Fruit fly (Drosophila melanogaster) whole organism, embryonic: ENCODE results near the gene RunxB.

Experiments used
- Aef1 ChIP-seq: fragments of 200-800 bp; sonication (Bioruptor generic); IDR thresholded peaks from 3 replicates; pipeline ENCODE4 v1.3.6; 2022; ENCODE audit warnings: missing biosample characterization, missing genetic modification characterization
- Atf-2 ChIP-seq: fragments of 200-800 bp; sonication (Bioruptor generic); optimal IDR thresholded peaks from 2 replicates; lab custom pipeline; 2016; ENCODE audit warnings: missing biosample characterization, missing genetic modification characterization
- Awh ChIP-seq: fragments of 200-800 bp; sonication (Bioruptor generic); IDR thresholded peaks from 2 replicates; pipeline ENCODE4, ENCODE4 v1.3.6; 2022; ENCODE audit warnings: missing biosample characterization, missing genetic modification characterization
- B-H1 ChIP-seq: fragments of 200-800 bp; sonication (Bioruptor generic); IDR thresholded peaks from 3 replicates; pipeline ENCODE4 v1.3.6; 2022; ENCODE audit warnings: missing biosample characterization, missing genetic modification characterization
- BEAF-32 ChIP-seq: fragments of 200-800 bp; sonication (Bioruptor generic); optimal IDR thresholded peaks from 3 replicates; lab custom pipeline; 2017; ENCODE audit warnings: missing biosample characterization, missing genetic modification characterization, mild to moderate bottlenecking, moderate library complexity, missing genetic modification reagents
- Blimp-1 ChIP-seq: fragments of 200-800 bp; sonication (Bioruptor generic); optimal IDR thresholded peaks from 3 replicates; lab custom pipeline; 2018; ENCODE audit warnings: missing biosample characterization, missing genetic modification characterization, mild to moderate bottlenecking, moderate library complexity, missing genetic modification reagents
- CG1024 ChIP-seq: fragments of 200-800 bp; sonication (Bioruptor generic); IDR thresholded peaks from 2 replicates; pipeline ENCODE4 v1.3.6; 2022; ENCODE audit warnings: missing biosample characterization, missing genetic modification characterization
- CG10366 ChIP-seq: fragments of 200-800 bp; sonication (Bioruptor generic); IDR thresholded peaks from 2 replicates; pipeline ENCODE4 v1.3.6; 2022; ENCODE audit warnings: missing biosample characterization, missing genetic modification characterization
- CG10543 ChIP-seq: fragments of 200-800 bp; sonication (Bioruptor generic); optimal IDR thresholded peaks from 3 replicates; lab custom pipeline; 2017; ENCODE audit warnings: missing biosample characterization, mild to moderate bottlenecking, missing genetic modification characterization, moderate library complexity
- CG1233 ChIP-seq: fragments of 200-800 bp; sonication (Bioruptor generic); optimal IDR thresholded peaks from 4 replicates; lab custom pipeline; 2018; ENCODE audit warnings: missing biosample characterization, mild to moderate bottlenecking, missing genetic modification characterization
- CG14014 ChIP-seq: fragments of 200-800 bp; sonication (Bioruptor generic); IDR thresholded peaks from 2 replicates; pipeline ENCODE4 v1.3.6; 2022; ENCODE audit warnings: missing biosample characterization, missing genetic modification characterization
- CG14050 ChIP-seq: fragments of 200-800 bp; sonication (Bioruptor generic); IDR thresholded peaks from 3 replicates; pipeline ENCODE4 v1.3.6; 2022; ENCODE audit warnings: missing biosample characterization, missing genetic modification characterization
- CG17186 ChIP-seq: fragments of 200-800 bp; sonication (Bioruptor generic); optimal IDR thresholded peaks from 3 replicates; lab custom pipeline; 2017; ENCODE audit warnings: missing biosample characterization, missing genetic modification reagents, missing genetic modification characterization
- CG2129 ChIP-seq: fragments of 200-800 bp; sonication (Bioruptor generic); IDR thresholded peaks from 2 replicates; pipeline ENCODE4 v1.3.6; 2022; ENCODE audit warnings: missing biosample characterization, missing genetic modification characterization; ENCODE audit not compliant: partially characterized antibody
- CG2875 ChIP-seq: fragments of 200-800 bp; sonication (Bioruptor generic); optimal IDR thresholded peaks from 2 replicates; lab custom pipeline; 2017; ENCODE audit warnings: missing biosample characterization, mild to moderate bottlenecking, missing genetic modification characterization, missing genetic modification reagents
- CG31441 ChIP-seq: fragments of 200-800 bp; sonication (Bioruptor generic); IDR thresholded peaks from 2 replicates; pipeline ENCODE4 v1.3.6; 2022; ENCODE audit warnings: missing biosample characterization, missing genetic modification characterization
- CG3726 ChIP-seq: fragments of 200-800 bp; sonication (Bioruptor generic); IDR thresholded peaks from 3 replicates; pipeline ENCODE4, ENCODE4 v1.3.6; 2022; ENCODE audit warnings: missing biosample characterization, missing genetic modification characterization
- CG3847 ChIP-seq: fragments of 200-800 bp; sonication (Bioruptor generic); IDR thresholded peaks from 2 replicates; pipeline ENCODE4 v1.3.6; 2022; ENCODE audit warnings: missing biosample characterization, missing genetic modification characterization
- CG4707 ChIP-seq: fragments of 200-800 bp; sonication (Bioruptor generic); optimal IDR thresholded peaks from 2 replicates; lab custom pipeline; 2018; ENCODE audit warnings: missing biosample characterization, mild to moderate bottlenecking, missing genetic modification characterization, moderate library complexity
- CG6272 ChIP-seq: fragments of 200-800 bp; sonication (Bioruptor generic); IDR thresholded peaks from 2 replicates; pipeline ENCODE4 v1.3.6; 2022; ENCODE audit warnings: missing biosample characterization, missing genetic modification characterization
- CG6765 ChIP-seq: fragments of 200-800 bp; sonication (Bioruptor generic); optimal IDR thresholded peaks from 3 replicates; lab custom pipeline; 2017; ENCODE audit warnings: missing biosample characterization, mild to moderate bottlenecking, missing genetic modification characterization
- CG7928 ChIP-seq: fragments of 200-800 bp; sonication (Bioruptor generic); optimal IDR thresholded peaks from 2 replicates; lab custom pipeline; 2017; ENCODE audit warnings: missing biosample characterization, mild to moderate bottlenecking, missing genetic modification characterization
- CG7963 ChIP-seq: fragments of 200-800 bp; sonication (Bioruptor generic); IDR thresholded peaks from 3 replicates; pipeline ENCODE4 v1.3.6; 2022; ENCODE audit warnings: missing biosample characterization, missing genetic modification characterization; ENCODE audit not compliant: partially characterized antibody
- CG8281 ChIP-seq: fragments of 200-800 bp; sonication (Bioruptor generic); optimal IDR thresholded peaks from 2 replicates; lab custom pipeline; 2018; ENCODE audit warnings: missing biosample characterization, mild to moderate bottlenecking, missing genetic modification characterization, moderate library complexity
- CG9817 ChIP-seq: fragments of 200-800 bp; sonication (Bioruptor generic); optimal IDR thresholded peaks from 2 replicates; lab custom pipeline; 2018; ENCODE audit warnings: missing biosample characterization, mild to moderate bottlenecking, missing genetic modification characterization, moderate library complexity
- Chrac-16 ChIP-seq: fragments of 200-800 bp; sonication (Bioruptor generic); optimal IDR thresholded peaks from 3 replicates; lab custom pipeline; 2016; ENCODE audit warnings: missing biosample characterization, missing genetic modification characterization
- HLH3B ChIP-seq: fragments of 200-800 bp; sonication (Bioruptor generic); IDR thresholded peaks from 2 replicates; pipeline ENCODE4 v1.3.6; 2022; ENCODE audit warnings: missing biosample characterization, missing genetic modification characterization
- Jarid2 ChIP-seq: fragments of 200-800 bp; sonication (Bioruptor generic); optimal IDR thresholded peaks from 3 replicates; lab custom pipeline; 2017; ENCODE audit warnings: mild to moderate bottlenecking, missing biosample characterization, missing genetic modification reagents, missing genetic modification characterization
- Mad ChIP-seq: fragments of 200-800 bp; sonication (Bioruptor generic); optimal IDR thresholded peaks from 2 replicates; lab custom pipeline; 2016; ENCODE audit warnings: missing biosample characterization, missing genetic modification characterization
- NC2β ChIP-seq: fragments of 200-800 bp; sonication (Bioruptor generic); optimal IDR thresholded peaks from 2 replicates; lab custom pipeline; 2016; ENCODE audit warnings: missing biosample characterization, missing genetic modification characterization
- Neu2 ChIP-seq: fragments of 200-800 bp; sonication (Bioruptor generic); optimal IDR thresholded peaks from 3 replicates; lab custom pipeline; 2016; ENCODE audit warnings: missing biosample characterization, missing genetic modification characterization, borderline replicate concordance
- Nf-YA ChIP-seq: fragments of 200-800 bp; sonication (Bioruptor generic); IDR thresholded peaks from 2 replicates; pipeline ENCODE4 v1.3.6; 2022; ENCODE audit warnings: missing biosample characterization, missing genetic modification characterization
- Oaz ChIP-seq: fragments of 200-800 bp; sonication (Bioruptor generic); IDR thresholded peaks from 2 replicates; pipeline ENCODE4 v1.3.6; 2022; ENCODE audit warnings: missing biosample characterization, missing genetic modification characterization
- Ptx1 ChIP-seq: fragments of 200-800 bp; sonication (Bioruptor generic); IDR thresholded peaks from 2 replicates; pipeline ENCODE4 v1.3.6; 2022; ENCODE audit warnings: missing biosample characterization, missing genetic modification characterization
- Sry-δ ChIP-seq: fragments of 200-800 bp; sonication (Bioruptor generic); optimal IDR thresholded peaks from 2 replicates; lab custom pipeline; 2016; ENCODE audit warnings: missing biosample characterization, missing genetic modification characterization
- cad ChIP-seq: fragments of >200 bp; optimal IDR thresholded peaks from 2 replicates; lab custom pipeline; 2017; ENCODE audit warnings: missing biosample characterization, missing genetic modification characterization
- chif ChIP-seq, 2 experiments: fragments of 200-800 bp; sonication (Bioruptor generic); optimal IDR thresholded peaks; 3 replicates each; lab custom pipeline; 2016; ENCODE audit warnings: missing biosample characterization in 2 of 2, missing genetic modification characterization in 2 of 2
- chm ChIP-seq: fragments of 200-800 bp; sonication (Bioruptor generic); IDR thresholded peaks from 2 replicates; pipeline ENCODE4 v1.3.6; 2022; ENCODE audit warnings: missing biosample characterization, missing genetic modification characterization
- chn ChIP-seq: fragments of 200-800 bp; sonication (Bioruptor generic); optimal IDR thresholded peaks from 2 replicates; lab custom pipeline; 2016; ENCODE audit warnings: missing biosample characterization, missing genetic modification characterization
- fd102C ChIP-seq: fragments of 200-800 bp; sonication (Bioruptor generic); optimal IDR thresholded peaks from 2 replicates; lab custom pipeline; 2018; ENCODE audit warnings: missing biosample characterization, mild to moderate bottlenecking, missing genetic modification characterization, moderate library complexity
- jigr1 ChIP-seq: fragments of 200-800 bp; sonication (Bioruptor generic); IDR thresholded peaks from 3 replicates; pipeline ENCODE4 v1.3.6; 2022; ENCODE audit warnings: missing biosample characterization, missing genetic modification characterization
- luna ChIP-seq: fragments of 200-800 bp; sonication (Bioruptor generic); optimal IDR thresholded peaks from 2 replicates; lab custom pipeline; 2016; ENCODE audit warnings: missing biosample characterization, missing genetic modification characterization
- mam ChIP-seq: fragments of 200-800 bp; sonication (Bioruptor generic); optimal IDR thresholded peaks from 3 replicates; lab custom pipeline; 2016; ENCODE audit warnings: missing biosample characterization, missing genetic modification characterization
- nom ChIP-seq: fragments of 200-800 bp; sonication (Bioruptor generic); optimal IDR thresholded peaks from 2 replicates; lab custom pipeline; 2017; ENCODE audit warnings: missing biosample characterization, missing genetic modification characterization, mild to moderate bottlenecking, moderate library complexity, missing genetic modification reagents
- oc ChIP-seq: fragments of 200-800 bp; sonication (Bioruptor generic); optimal IDR thresholded peaks from 2 replicates; lab custom pipeline; 2018; ENCODE audit warnings: missing biosample characterization, mild to moderate bottlenecking, missing genetic modification characterization, moderate library complexity
- peb ChIP-seq: fragments of 200-800 bp; sonication (Bioruptor generic); IDR thresholded peaks from 2 replicates; pipeline ENCODE4 v1.3.6; 2022; ENCODE audit warnings: missing biosample characterization, missing genetic modification characterization
- psq ChIP-seq: fragments of 200-800 bp; sonication (Bioruptor generic); optimal IDR thresholded peaks from 2 replicates; lab custom pipeline; 2017; ENCODE audit warnings: missing biosample characterization, missing genetic modification characterization
- pum ChIP-seq: fragments of 200-800 bp; sonication (Bioruptor generic); optimal IDR thresholded peaks from 2 replicates; lab custom pipeline; 2016; ENCODE audit warnings: missing biosample characterization, missing genetic modification characterization
- tio ChIP-seq: fragments of 200-800 bp; sonication (Bioruptor generic); optimal IDR thresholded peaks from 2 replicates; lab custom pipeline; 2017; ENCODE audit warnings: missing biosample characterization, missing genetic modification characterization, inconsistent platforms
- usp ChIP-seq: fragments of >200 bp; optimal IDR thresholded peaks from 2 replicates; lab custom pipeline; 2017; ENCODE audit warnings: missing biosample characterization, missing genetic modification characterization
- zen2 ChIP-seq: fragments of 200-800 bp; sonication (Bioruptor generic); IDR thresholded peaks from 3 replicates; pipeline ENCODE4 v1.3.6; 2022; ENCODE audit warnings: missing biosample characterization, missing genetic modification characterization; ENCODE audit not compliant: partially characterized antibody

RunxB gene

DNA sequence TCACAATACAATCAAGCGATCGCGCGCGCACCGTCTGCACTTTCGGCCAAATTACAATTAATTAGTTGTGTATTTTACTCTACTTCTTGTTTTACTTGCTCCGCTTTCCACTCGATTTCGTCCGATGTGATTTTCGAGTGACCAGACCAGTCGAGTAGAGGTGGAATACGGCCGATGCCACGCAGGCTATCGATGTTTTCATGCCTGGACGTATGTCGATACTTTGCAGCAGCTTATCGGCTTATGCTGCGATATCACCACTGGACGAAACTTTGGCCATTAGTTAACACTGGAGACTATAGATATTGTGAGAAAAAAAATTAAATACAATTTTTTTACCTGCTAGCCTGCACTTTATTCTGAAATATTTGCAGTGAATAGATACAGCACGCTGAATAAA lies 27.8 kb upstream of the RunxB start, which contains the start of gene RhoGAP19D (continued):
- TF ChIP-seq oc: no peak
- peak; percentile 97 for TF ChIP-seq Sry-δ (GFP tag; lab: Kevin White, UChicago)
- TF ChIP-seq nom (GFP tag; lab: Kevin White, UChicago): peak; percentile 29
- TF ChIP-seq HLH3B (GFP tag; lab: Robert Waterston, UW): peak; percentile 32; the same call in 1 of the 2 replicates
- peak; percentile 48; the same call in 2 of the 3 replicates for TF ChIP-seq Aef1 (GFP tag; lab: Robert Waterston, UW)
- no peak for TF ChIP-seq Awh
- TF ChIP-seq Blimp-1 (GFP tag; lab: Kevin White, UChicago): peak; percentile 6
- peak; percentile 60 for TF ChIP-seq CG9817 (tag; lab: Kevin White, UChicago)
- TF ChIP-seq B-H1 (GFP tag; lab: Robert Waterston, UW): peak; percentile 30; the same call in 1 of the 3 replicates
- no peak for TF ChIP-seq CG8281
- no peak for TF ChIP-seq fd102C (GFP tag; lab: Kevin White, UChicago)
- peak; percentile 68 for TF ChIP-seq chn (GFP tag; lab: Kevin White, UChicago)
- no peak for TF ChIP-seq jigr1 (GFP tag; lab: Robert Waterston, UW)
- no peak for TF ChIP-seq Neu2 (GFP tag; lab: Kevin White, UChicago)
- no peak for TF ChIP-seq CG3726 (GFP tag; lab: Robert Waterston, UW)
- TF ChIP-seq zen2: peak; percentile 93
- TF ChIP-seq CG17186 (GFP tag; lab: Kevin White, UChicago): peak; percentile 25
- peak; percentile 38; the same call in 1 of the 2 replicates for TF ChIP-seq CG10366 (GFP tag; lab: Robert Waterston, UW)
- no peak for TF ChIP-seq peb
- TF ChIP-seq Jarid2 (GFP tag; lab: Kevin White, UChicago): peak; percentile 70
- peak; percentile 84 for TF ChIP-seq psq
- no peak for TF ChIP-seq cad (GFP tag; lab: Kevin White, UChicago)
- no peak for TF ChIP-seq usp (GFP tag; lab: Kevin White, UChicago)
- peak; percentile 65 for TF ChIP-seq Ptx1 (GFP tag; lab: Robert Waterston, UW)
- TF ChIP-seq chif (GFP tag; optimal IDR thresholded peaks at IDR 0.05; lab: Kevin White, UChicago): peak; percentile 32 to 42
- TF ChIP-seq BEAF-32 (GFP tag; lab: Kevin White, UChicago): peak; percentile 93
- TF ChIP-seq CG1233 (GFP tag; lab: Kevin White, UChicago): peak; percentile 19
- TF ChIP-seq CG14050: no peak
- TF ChIP-seq tio (GFP tag; lab: Kevin White, UChicago): no peak
- TF ChIP-seq CG1024 (GFP tag; lab: Robert Waterston, UW): no peak
- peak; percentile 64 for TF ChIP-seq luna (GFP tag; lab: Kevin White, UChicago)
- TF ChIP-seq mam (GFP tag; lab: Kevin White, UChicago): peak; percentile 80
- no peak for TF ChIP-seq Atf-2
- TF ChIP-seq CG14014 (GFP tag; lab: Robert Waterston, UW): peak; percentile 32; the same call in 1 of the 2 replicates
- peak; percentile 78 for TF ChIP-seq CG2129 (GFP tag; lab: Robert Waterston, UW)
- TF ChIP-seq Mad: peak; percentile 54
- TF ChIP-seq pum (GFP tag; lab: Kevin White, UChicago): peak; percentile 26
- TF ChIP-seq CG7963 (GFP tag; lab: Robert Waterston, UW): peak; percentile 93
- peak; percentile 42 for TF ChIP-seq CG10543 (GFP tag; lab: Kevin White, UChicago)
- TF ChIP-seq CG31441 (GFP tag; lab: Robert Waterston, UW): no peak
- peak; percentile 79 for TF ChIP-seq CG3847 (GFP tag; lab: Robert Waterston, UW)
- TF ChIP-seq CG6272 (GFP tag; lab: Robert Waterston, UW): peak; percentile 71
- peak; percentile 49 for TF ChIP-seq Chrac-16 (GFP tag; lab: Kevin White, UChicago)
- peak; percentile 34 for TF ChIP-seq NC2β
- TF ChIP-seq CG6765 (GFP tag; lab: Kevin White, UChicago): no peak
- TF ChIP-seq chm (GFP tag; lab: Robert Waterston, UW): no peak
- no peak for TF ChIP-seq CG4707 (GFP tag; lab: Kevin White, UChicago)
- TF ChIP-seq CG7928 (GFP tag; lab: Kevin White, UChicago): peak; percentile 32
- no peak for TF ChIP-seq Nf-YA (GFP tag; lab: Robert Waterston, UW)
- TF ChIP-seq Oaz: no peak
- no peak for TF ChIP-seq CG2875 (GFP tag; lab: Kevin White, UChicago)
